Worm (Caenorhabditis elegans) whole organism, L2 larva: ENCODE data around the gene srd-4.

Experiments used
- C34F6.9 ChIP-seq: fragments of 150-350 bp; optimal IDR thresholded peaks from 2 replicates; lab custom pipeline; 2014; ENCODE audit warnings: missing biosample characterization, missing genetic modification characterization
- F13H6.1 ChIP-seq: sonication (generic microtip); optimal IDR thresholded peaks from 2 replicates; lab custom pipeline; 2016; ENCODE audit warnings: missing genetic modification characterization, missing compliant biosample characterization
- Y55F3AM.14 ChIP-seq: fragments of 200-800 bp; sonication (Bioruptor generic); optimal IDR thresholded peaks from 2 replicates; lab custom pipeline; 2018; ENCODE audit warnings: mild to moderate bottlenecking, missing genetic modification characterization, missing compliant biosample characterization
- ZK546.5 ChIP-seq: sonication (generic microtip); optimal IDR thresholded peaks from 2 replicates; lab custom pipeline; 2017; ENCODE audit warnings: missing biosample characterization, missing genetic modification characterization
- alr-1 ChIP-seq: fragments of 150-350 bp; optimal IDR thresholded peaks from 2 replicates; lab custom pipeline; 2014; ENCODE audit warnings: missing biosample characterization, missing genetic modification characterization
- aly-2 ChIP-seq: fragments of 150-350 bp; optimal IDR thresholded peaks from 2 replicates; lab custom pipeline; 2014; ENCODE audit warnings: missing biosample characterization, missing genetic modification characterization
- ama-1 ChIP-seq: fragments of 150-350 bp; optimal IDR thresholded peaks from 2 replicates; lab custom pipeline; 2018; ENCODE audit warnings: inconsistent platforms
- blmp-1 ChIP-seq: sonication (generic microtip); optimal IDR thresholded peaks from 2 replicates; lab custom pipeline; 2017; ENCODE audit warnings: missing genetic modification characterization, mild to moderate bottlenecking, missing compliant biosample characterization, antibody characterized with exemption, moderate library complexity; ENCODE audit not compliant: insufficient read depth
- ceh-16 ChIP-seq: fragments of 150-350 bp; optimal IDR thresholded peaks from 2 replicates; lab custom pipeline; 2014; ENCODE audit warnings: missing biosample characterization, missing genetic modification characterization
- ceh-82 ChIP-seq: fragments of 150-350 bp; optimal IDR thresholded peaks from 2 replicates; lab custom pipeline; 2014; ENCODE audit warnings: missing biosample characterization, missing genetic modification characterization
- crh-2 ChIP-seq: sonication (generic microtip); optimal IDR thresholded peaks from 2 replicates; lab custom pipeline; 2017; ENCODE audit warnings: missing biosample characterization, missing genetic modification characterization
- egl-27 ChIP-seq: sonication (generic microtip); optimal IDR thresholded peaks from 3 replicates; lab custom pipeline; 2017; ENCODE audit warnings: missing biosample characterization, missing genetic modification reagents, missing genetic modification characterization
- elt-3 ChIP-seq: sonication (generic microtip); optimal IDR thresholded peaks from 2 replicates; lab custom pipeline; 2017; ENCODE audit warnings: missing biosample characterization, missing genetic modification characterization
- fos-1 ChIP-seq: fragments of 150-350 bp; optimal IDR thresholded peaks from 2 replicates; lab custom pipeline; 2014; ENCODE audit warnings: missing biosample characterization, missing genetic modification characterization
- gmeb-1 ChIP-seq: fragments of 150-350 bp; optimal IDR thresholded peaks from 2 replicates; lab custom pipeline; 2014; ENCODE audit warnings: missing biosample characterization, missing genetic modification characterization
- lin-13 ChIP-seq: fragments of 150-350 bp; optimal IDR thresholded peaks from 2 replicates; lab custom pipeline; 2014; ENCODE audit warnings: missing biosample characterization, missing genetic modification reagents, missing genetic modification characterization
- lin-39 ChIP-seq: fragments of 150-350 bp; optimal IDR thresholded peaks from 2 replicates; lab custom pipeline; 2014; ENCODE audit warnings: missing biosample characterization, missing genetic modification reagents, missing genetic modification characterization
- lsy-2 ChIP-seq, 2 experiments: fragments of 150-350 bp in 1 of 2; sonication (generic microtip) in 1 of 2; optimal IDR thresholded peaks; 2 replicates each; lab custom pipeline; 2014 to 2017; ENCODE audit warnings: missing biosample characterization in 2 of 2, missing genetic modification characterization in 2 of 2
- mab-5 ChIP-seq: fragments of 150-350 bp; optimal IDR thresholded peaks from 2 replicates; lab custom pipeline; 2014; ENCODE audit warnings: missing biosample characterization, missing genetic modification characterization
- mbf-1 ChIP-seq: sonication (generic microtip); optimal IDR thresholded peaks from 2 replicates; lab custom pipeline; 2017; ENCODE audit warnings: missing biosample characterization, missing genetic modification characterization
- mdl-1 ChIP-seq, 2 experiments: fragments of 150-350 bp in 1 of 2; sonication (generic microtip) in 1 of 2; optimal IDR thresholded peaks; 2 replicates each; lab custom pipeline; 2017; ENCODE audit warnings: missing biosample characterization in 2 of 2, missing genetic modification characterization in 2 of 2
- nhr-10 ChIP-seq: sonication (generic microtip); optimal IDR thresholded peaks from 2 replicates; lab custom pipeline; 2017; ENCODE audit warnings: missing biosample characterization, missing genetic modification characterization
- nhr-129 ChIP-seq: fragments of 150-350 bp; optimal IDR thresholded peaks from 2 replicates; lab custom pipeline; 2014; ENCODE audit warnings: missing biosample characterization, missing genetic modification characterization
- nhr-23 ChIP-seq: fragments of 150-350 bp; optimal IDR thresholded peaks from 2 replicates; lab custom pipeline; 2014; ENCODE audit warnings: missing biosample characterization, missing genetic modification reagents, missing genetic modification characterization
- nhr-237 ChIP-seq: fragments of 150-350 bp; optimal IDR thresholded peaks from 2 replicates; lab custom pipeline; 2014; ENCODE audit warnings: missing biosample characterization, missing genetic modification characterization
- nhr-25 ChIP-seq: fragments of 150-350 bp; sonication (generic microtip); optimal IDR thresholded peaks from 3 replicates; lab custom pipeline; 2014; ENCODE audit warnings: missing biosample characterization, missing genetic modification characterization
- nhr-6 ChIP-seq: fragments of 150-350 bp; optimal IDR thresholded peaks from 2 replicates; lab custom pipeline; 2014; ENCODE audit warnings: missing biosample characterization, missing genetic modification characterization
- nhr-77 ChIP-seq: fragments of 150-350 bp; optimal IDR thresholded peaks from 2 replicates; lab custom pipeline; 2014; ENCODE audit warnings: missing biosample characterization, missing genetic modification characterization
- peb-1 ChIP-seq: fragments of 150-350 bp; optimal IDR thresholded peaks from 2 replicates; lab custom pipeline; 2014; ENCODE audit warnings: missing biosample characterization, missing genetic modification characterization
- sem-4 ChIP-seq: fragments of 150-350 bp; optimal IDR thresholded peaks from 2 replicates; lab custom pipeline; 2014; ENCODE audit warnings: missing biosample characterization, missing genetic modification reagents, missing genetic modification characterization
- sma-9 ChIP-seq, 2 experiments: fragments of 150-350 bp in 1 of 2; sonication (generic microtip) in 1 of 2; optimal IDR thresholded peaks; 2 replicates each; lab custom pipeline; 2014 to 2016; ENCODE audit warnings: missing genetic modification characterization in 2 of 2, mild to moderate bottlenecking in 1 of 2, missing biosample characterization in 1 of 2, missing compliant biosample characterization in 1 of 2, missing genetic modification reagents in 1 of 2, moderate library complexity in 1 of 2
- snpc-4 ChIP-seq: fragments of 150-350 bp; optimal IDR thresholded peaks from 2 replicates; lab custom pipeline; 2014; ENCODE audit warnings: missing biosample characterization, missing genetic modification characterization
- unc-39 ChIP-seq: fragments of 150-350 bp; optimal IDR thresholded peaks from 2 replicates; lab custom pipeline; 2014; ENCODE audit warnings: missing biosample characterization, missing genetic modification characterization
- unc-55 ChIP-seq: fragments of 150-350 bp; sonication (generic microtip); optimal IDR thresholded peaks from 3 replicates; lab custom pipeline; 2014; ENCODE audit warnings: missing biosample characterization, missing genetic modification reagents, missing genetic modification characterization
- unc-62 ChIP-seq: fragments of 150-350 bp; optimal IDR thresholded peaks from 2 replicates; lab custom pipeline; 2014; ENCODE audit warnings: missing biosample characterization, missing genetic modification reagents, missing genetic modification characterization
- zag-1 ChIP-seq: fragments of 150-350 bp; optimal IDR thresholded peaks from 2 replicates; lab custom pipeline; 2014; ENCODE audit warnings: missing biosample characterization, missing genetic modification characterization
- ztf-1 ChIP-seq: fragments of 200-800 bp; sonication (Bioruptor generic); conservative IDR thresholded peaks from 2 replicates; pipeline ENCODE4 v1.3.6; 2022; ENCODE audit warnings: missing genetic modification characterization, missing compliant biosample characterization
- ztf-4 ChIP-seq: fragments of 150-350 bp; optimal IDR thresholded peaks from 2 replicates; lab custom pipeline; 2014; ENCODE audit warnings: missing biosample characterization, missing genetic modification characterization

Gene srd-4

ce11 chrV:12158377-12158776 lies 26.4 kb upstream of the srd-4 start:
- TF ChIP-seq sma-9 (GFP tag; optimal IDR thresholded peaks at IDR 0.05; lab: Kevin White, UChicago) (peak; percentile 92), sma-9 (tag; optimal IDR thresholded peaks at IDR 0.05; lab: Kevin White, UChicago) (no peak), lin-13 (GFP tag; lab: Kevin White, UChicago) (no peak), nhr-25 (tag; lab: Kevin White, UChicago) (no peak), nhr-77 (no peak), crh-2 (no peak), nhr-129 (peak; percentile 19)

DNA sequence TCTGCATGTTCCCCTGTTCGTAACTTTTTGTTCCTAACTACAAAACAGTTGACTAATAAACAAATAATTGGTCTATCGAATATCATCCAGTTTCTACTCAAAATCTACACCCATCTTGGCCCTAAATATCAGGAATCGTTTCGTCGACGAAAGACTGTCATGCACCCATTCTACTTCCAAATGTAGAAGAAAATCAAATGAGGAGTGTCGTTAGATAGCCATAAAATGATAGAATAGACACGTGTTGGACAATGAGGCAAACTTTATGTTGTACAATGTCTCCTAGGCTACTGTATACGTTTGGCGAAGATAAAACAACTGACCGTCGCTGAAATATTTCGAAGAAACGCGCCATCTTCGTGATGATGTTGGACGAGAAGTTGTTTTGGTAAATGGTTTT lies 24.8 kb upstream of the srd-4 start:
- TF ChIP-seq sma-9 (GFP tag; optimal IDR thresholded peaks at IDR 0.05; lab: Kevin White, UChicago) = no peak
- no peak for TF ChIP-seq sma-9 (tag; optimal IDR thresholded peaks at IDR 0.05; lab: Kevin White, UChicago)
- TF ChIP-seq blmp-1 (tag; lab: Kevin White, UChicago) = no peak
- TF ChIP-seq C34F6.9 (tag; lab: Kevin White, UChicago) = no peak
- no peak for TF ChIP-seq zag-1
- no peak for TF ChIP-seq mbf-1 (tag; lab: Kevin White, UChicago)
- no peak for TF ChIP-seq sem-4 (tag; lab: Kevin White, UChicago)
- no peak for TF ChIP-seq lsy-2 (tag; optimal IDR thresholded peaks at IDR 0.05; lab: Kevin White, UChicago)
- no peak for TF ChIP-seq nhr-25 (tag; lab: Kevin White, UChicago)
- no peak for TF ChIP-seq egl-27 (tag; lab: Kevin White, UChicago)
- TF ChIP-seq aly-2 (tag; lab: Kevin White, UChicago) = no peak
- no peak for TF ChIP-seq nhr-23
- no peak for TF ChIP-seq F13H6.1
- no peak for TF ChIP-seq elt-3 (tag; lab: Kevin White, UChicago)
- no peak for TF ChIP-seq peb-1 (tag; lab: Kevin White, UChicago)
- no peak for TF ChIP-seq lin-39
- no peak for TF ChIP-seq ceh-16 (tag; lab: Kevin White, UChicago)
- no peak for TF ChIP-seq gmeb-1

DNA sequence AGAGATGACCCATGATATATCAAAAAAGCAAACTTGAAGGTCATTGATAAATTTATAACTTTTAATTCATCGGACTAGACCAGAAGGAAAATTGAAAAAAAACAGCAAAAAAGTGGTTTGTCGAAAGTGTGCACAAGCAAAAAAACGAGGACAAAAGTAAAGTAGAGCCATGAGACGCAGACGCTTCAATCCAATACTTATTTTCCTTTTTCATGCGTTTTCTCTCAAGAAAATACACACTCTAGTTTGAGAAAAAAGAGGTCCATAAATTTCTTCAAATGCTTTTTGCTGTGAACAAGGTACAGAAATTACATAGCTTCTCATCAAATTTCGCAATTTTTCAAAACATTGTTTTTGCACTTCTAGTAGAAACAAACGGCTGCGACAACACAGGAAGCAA lies 23.6 kb upstream of the srd-4 start:
- peak; percentile 79 for TF ChIP-seq unc-55
- TF ChIP-seq C34F6.9 (tag; lab: Kevin White, UChicago) = peak; percentile 56
- no peak for TF ChIP-seq ceh-82
- TF ChIP-seq lin-39 = no peak
- TF ChIP-seq nhr-129 = no peak
- TF ChIP-seq mab-5 (tag; lab: Kevin White, UChicago) = no peak
- no peak for TF ChIP-seq mdl-1 (tag; optimal IDR thresholded peaks at IDR 0.05; lab: Kevin White, UChicago)
- no peak for TF ChIP-seq ceh-16 (tag; lab: Kevin White, UChicago)
- no peak for TF ChIP-seq nhr-237 (tag; lab: Kevin White, UChicago)
- no peak for TF ChIP-seq fos-1 (tag; lab: Kevin White, UChicago)
- TF ChIP-seq nhr-6 (tag; lab: Kevin White, UChicago) = no peak

- TF ChIP-seq nhr-10 (no peak), mdl-1 (tag; optimal IDR thresholded peaks at IDR 0.05; lab: Kevin White, UChicago) (no peak), zag-1 (no peak), ztf-1 (GFP tag; lab: Robert Waterston, UW) (no peak), snpc-4 (tag; lab: Kevin White, UChicago) (no peak), lin-39 (no peak), nhr-129 (no peak), ZK546.5 (tag; lab: Kevin White, UChicago) (no peak), alr-1 (tag; lab: Kevin White, UChicago) (no peak), Y55F3AM.14 (no peak)
Observed at ce11 chrV:12162220-12162619, 22.5 kb upstream of the srd-4 start, which contains the start of gene C27A7.5. TSS of gene C27A7.5 (minus strand) at chrV:12162320.

DNA sequence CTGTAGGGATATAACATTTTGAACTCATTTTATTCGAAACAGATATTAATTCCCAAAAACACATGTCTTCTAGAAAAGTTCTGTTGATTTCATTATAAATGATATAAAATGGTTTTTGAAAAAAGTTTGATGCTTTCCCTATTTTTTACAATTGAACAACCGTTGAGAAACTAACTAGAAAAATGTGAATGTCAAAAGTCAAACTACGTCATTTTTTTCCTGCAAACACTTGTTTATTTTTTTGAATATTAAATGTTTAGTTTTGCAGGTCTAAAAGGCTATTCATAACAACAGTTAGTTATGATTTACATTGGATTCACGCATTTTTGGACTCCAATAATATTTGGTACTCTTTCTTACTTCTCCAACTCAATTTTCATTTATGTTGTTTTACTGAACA lies 21.8 kb upstream of the srd-4 start, which contains the start of gene srj-4:
Gene srj-4 (plus strand): TSS at position 301 of the 400 bp plus-strand sequence.
- TF ChIP-seq ama-1 (lab: Kevin White, UChicago) (no peak), C34F6.9 (tag; lab: Kevin White, UChicago) (no peak), unc-55 (no peak), ztf-4 (no peak), unc-39 (tag; lab: Kevin White, UChicago) (no peak), gmeb-1 (no peak), sma-9 (GFP tag; optimal IDR thresholded peaks at IDR 0.05; lab: Kevin White, UChicago) (no peak), sma-9 (tag; optimal IDR thresholded peaks at IDR 0.05; lab: Kevin White, UChicago) (no peak), unc-62 (no peak), nhr-6 (tag; lab: Kevin White, UChicago) (no peak)
- TF ChIP-seq, all 48 proteins: peak for 0
